Fruit fly (Drosophila melanogaster): ENCODE data around the gene AsnRS.

Gene AsnRS

DNA sequence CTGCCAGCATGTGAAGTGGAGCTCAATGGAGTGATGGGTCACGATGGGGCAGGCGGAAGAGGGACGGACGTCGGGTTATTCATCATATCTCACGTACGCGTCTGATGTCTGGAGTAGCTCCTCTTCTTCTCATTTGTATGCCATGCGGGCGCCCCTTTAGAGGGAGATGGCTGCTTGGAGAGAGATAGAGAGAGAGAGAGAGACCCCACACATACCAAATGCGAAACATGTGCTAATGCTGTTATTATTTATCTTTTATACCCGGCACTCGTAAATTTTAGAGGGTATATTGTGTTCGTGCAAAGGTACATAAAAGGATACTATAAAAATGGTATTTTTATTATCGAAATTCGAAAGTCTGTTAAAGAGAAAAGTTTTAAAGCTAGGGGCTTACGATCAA is 14.3 kb upstream of the AsnRS start:
- TF ChIP-seq Vsx2 (GFP tag; optimal IDR thresholded peaks at IDR 0.05; ENCODE audit: partially characterized antibody) (no peak), pan (optimal IDR thresholded peaks at IDR 0.05) (no peak), psq (GFP tag; optimal IDR thresholded peaks at IDR 0.05) (peak; percentile 13), ey (GFP tag; optimal IDR thresholded peaks at IDR 0.05) (no peak), fru (GFP tag; optimal IDR thresholded peaks at IDR 0.05) (peak; percentile 21), Abd-B (GFP tag; optimal IDR thresholded peaks at IDR 0.05) (no peak), lola (GFP tag; optimal IDR thresholded peaks at IDR 0.05) (no peak), rgr (GFP tag; optimal IDR thresholded peaks at IDR 0.05) (no peak), woc (GFP tag; optimal IDR thresholded peaks at IDR 0.05) (peak; percentile 33), Sp1 (GFP tag; optimal IDR thresholded peaks at IDR 0.05) (no peak), brk (GFP tag; optimal IDR thresholded peaks at IDR 0.05) (no peak), Dif (GFP tag; optimal IDR thresholded peaks at IDR 0.05; ENCODE audit: partially characterized antibody) (no peak), h (GFP tag; optimal IDR thresholded peaks at IDR 0.05) (peak; percentile 22)

DNA sequence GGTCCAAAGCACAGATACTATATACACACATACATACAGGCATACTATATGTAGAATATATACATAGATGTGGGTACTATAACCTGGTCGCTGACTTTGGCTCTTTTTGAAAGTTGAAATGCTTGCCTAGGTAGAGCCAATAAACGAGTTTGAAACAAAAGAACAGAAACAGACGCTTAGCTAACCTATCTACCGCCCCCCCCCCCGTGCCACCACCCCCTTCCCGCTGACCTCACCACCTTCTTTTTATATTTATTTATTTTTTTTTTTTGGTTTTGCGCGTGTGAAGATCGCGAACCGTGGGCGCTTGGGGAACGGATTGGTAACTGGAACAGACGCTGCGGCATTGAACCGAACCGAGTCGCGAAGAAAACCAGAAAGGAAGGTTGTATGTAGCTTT is 12.4 kb upstream of the AsnRS start:
- TF ChIP-seq pan (optimal IDR thresholded peaks at IDR 0.05), result peak; percentile 6
- TF ChIP-seq dl (GFP tag; optimal IDR thresholded peaks at IDR 0.05; ENCODE audit: insufficient read depth in 1 of 2, partially characterized antibody in 2 of 2), result no peak
- TF ChIP-seq psq (GFP tag; optimal IDR thresholded peaks at IDR 0.05), result peak; percentile 64

DNA sequence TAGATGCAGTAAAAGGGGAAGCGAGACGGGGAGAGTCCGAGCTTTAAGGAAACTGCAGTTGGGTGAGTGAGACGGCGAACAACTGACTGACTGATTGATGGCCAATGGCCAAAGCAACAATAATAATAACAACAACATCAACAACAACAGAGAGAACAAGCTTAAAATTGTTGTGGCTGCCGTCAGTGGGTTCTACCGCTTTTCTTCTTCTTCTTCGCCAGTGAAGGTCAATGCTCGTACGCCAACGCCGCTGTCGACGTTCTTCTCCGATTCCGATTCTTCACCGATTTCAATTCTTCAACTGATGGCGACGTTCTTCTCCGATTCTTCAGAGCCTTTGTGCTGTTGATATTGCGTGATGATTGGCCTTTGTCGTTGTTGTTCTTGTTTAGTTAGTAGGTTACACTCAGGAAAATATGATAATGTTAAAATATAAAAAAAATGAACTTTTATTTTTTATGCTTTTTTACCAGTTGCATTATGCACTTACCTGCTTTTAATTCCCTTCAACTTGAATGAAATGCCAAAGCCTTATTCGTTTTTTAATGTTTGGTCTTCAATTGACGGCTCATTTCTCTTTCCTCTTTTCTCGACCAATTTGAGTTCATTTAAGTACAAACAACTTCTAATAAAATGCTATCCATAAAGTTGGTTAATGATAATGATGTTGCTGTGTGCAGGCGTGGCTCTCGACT is 10.6 kb upstream of the AsnRS start:
- TF ChIP-seq Jra (GFP tag; optimal IDR thresholded peaks at IDR 0.05), result no peak
- TF ChIP-seq N (GFP tag; optimal IDR thresholded peaks at IDR 0.05), result no peak
- no peak for TF ChIP-seq Vsx2 (GFP tag; optimal IDR thresholded peaks at IDR 0.05; ENCODE audit: partially characterized antibody)
- no peak for TF ChIP-seq CG9705 (GFP tag; optimal IDR thresholded peaks at IDR 0.05)
- TF ChIP-seq Hnf4 (GFP tag; optimal IDR thresholded peaks at IDR 0.05), result peak; percentile 38
- TF ChIP-seq foxo (GFP tag; optimal IDR thresholded peaks at IDR 0.05), result peak in 1 of 2 experiments; percentile 48
- peak; percentile 34 for TF ChIP-seq br (GFP tag; optimal IDR thresholded peaks at IDR 0.05)
- no peak for TF ChIP-seq jim (GFP tag; optimal IDR thresholded peaks at IDR 0.05)
- TF ChIP-seq sv (GFP tag; optimal IDR thresholded peaks at IDR 0.05), result no peak
- TF ChIP-seq Hr83 (GFP tag; optimal IDR thresholded peaks at IDR 0.05; ENCODE audit: poor library complexity, severe bottlenecking), result no peak
- TF ChIP-seq Mio (GFP tag; optimal IDR thresholded peaks at IDR 0.05), result no peak
- peak; percentile 62 for TF ChIP-seq OdsH (GFP tag; optimal IDR thresholded peaks at IDR 0.05)
- peak; percentile 32 for TF ChIP-seq HLH106 (tag; optimal IDR thresholded peaks at IDR 0.05)
- TF ChIP-seq sage (GFP tag; optimal IDR thresholded peaks at IDR 0.05), result peak; percentile 46
- no peak for TF ChIP-seq Rel (GFP tag; optimal IDR thresholded peaks at IDR 0.05)
- TF ChIP-seq Rel (tag; optimal IDR thresholded peaks at IDR 0.05), result peak; percentile 37
- peak; percentile 56 for TF ChIP-seq ey (GFP tag; optimal IDR thresholded peaks at IDR 0.05)
- TF ChIP-seq pan (optimal IDR thresholded peaks at IDR 0.05), result no peak
- TF ChIP-seq Dif (GFP tag; optimal IDR thresholded peaks at IDR 0.05; ENCODE audit: partially characterized antibody), result no peak
- TF ChIP-seq h (GFP tag; optimal IDR thresholded peaks at IDR 0.05), result peak; percentile 47
- TF ChIP-seq rgr (GFP tag; optimal IDR thresholded peaks at IDR 0.05), result peak; percentile 58
- TF ChIP-seq CrebA (GFP tag; optimal IDR thresholded peaks at IDR 0.05; ENCODE audit: borderline replicate concordance), result no peak
- TF ChIP-seq Sp1 (GFP tag; optimal IDR thresholded peaks at IDR 0.05), result peak; percentile 45
- peak; percentile 44 for TF ChIP-seq psq (GFP tag; optimal IDR thresholded peaks at IDR 0.05)
- no peak for TF ChIP-seq dmrt93B (GFP tag; optimal IDR thresholded peaks at IDR 0.05)
- TF ChIP-seq fru (GFP tag; optimal IDR thresholded peaks at IDR 0.05), result peak; percentile 61

DNA sequence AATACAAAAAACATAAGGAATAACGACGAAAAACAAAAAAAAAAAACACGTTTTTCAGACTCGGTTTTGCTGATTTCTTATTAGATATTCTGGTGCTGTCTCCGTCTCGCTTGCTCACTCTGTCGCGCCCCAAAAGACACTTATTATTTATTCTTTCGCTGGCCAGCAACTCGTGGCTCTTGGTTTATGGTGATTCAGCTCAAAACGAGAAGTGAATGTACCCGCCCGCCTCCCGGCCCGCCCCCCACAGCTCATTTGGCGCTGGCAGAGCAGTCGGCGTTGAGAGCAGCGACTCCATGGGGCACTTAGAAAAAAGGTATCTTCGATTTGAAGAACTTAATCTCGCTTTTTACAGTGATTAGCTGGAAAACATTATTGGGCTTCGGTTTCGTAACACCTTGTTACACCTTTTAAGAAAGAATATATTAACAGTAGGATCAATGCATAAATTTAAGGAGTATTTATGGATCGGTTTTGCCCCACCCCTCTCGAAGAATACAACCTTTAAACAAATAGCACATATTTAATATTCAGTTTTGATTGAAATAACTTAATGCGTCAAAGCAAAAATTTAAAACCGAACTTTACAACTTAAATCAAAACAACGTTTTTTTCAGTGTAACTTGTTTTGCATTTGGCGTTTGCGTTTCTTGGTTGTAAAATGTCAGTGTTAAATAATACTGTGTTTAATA is 9.8 kb upstream of the AsnRS start:
- TF ChIP-seq Mio (GFP tag; optimal IDR thresholded peaks at IDR 0.05) (no peak), Hr83 (GFP tag; optimal IDR thresholded peaks at IDR 0.05; ENCODE audit: poor library complexity, severe bottlenecking) (no peak), sage (GFP tag; optimal IDR thresholded peaks at IDR 0.05) (peak; percentile 77), Hnf4 (GFP tag; optimal IDR thresholded peaks at IDR 0.05) (peak; percentile 74), Myc (optimal IDR thresholded peaks at IDR 0.05) (no peak), jim (GFP tag; optimal IDR thresholded peaks at IDR 0.05) (no peak), CrebA (GFP tag; optimal IDR thresholded peaks at IDR 0.05; ENCODE audit: borderline replicate concordance) (peak; percentile 8), Hr78 (GFP tag; optimal IDR thresholded peaks at IDR 0.05) (no peak), HLH106 (tag; optimal IDR thresholded peaks at IDR 0.05) (peak; percentile 91), lola (GFP tag; optimal IDR thresholded peaks at IDR 0.05) (no peak), Dif (GFP tag; optimal IDR thresholded peaks at IDR 0.05; ENCODE audit: partially characterized antibody) (peak; percentile 10), Dfd (GFP tag; optimal IDR thresholded peaks at IDR 0.05) (peak; percentile 95), sv (GFP tag; optimal IDR thresholded peaks at IDR 0.05) (peak; percentile 63), Jra (GFP tag; optimal IDR thresholded peaks at IDR 0.05) (peak; percentile 16), Abd-B (GFP tag; optimal IDR thresholded peaks at IDR 0.05) (no peak), ey (GFP tag; optimal IDR thresholded peaks at IDR 0.05) (peak; percentile 91), Sp1 (GFP tag; optimal IDR thresholded peaks at IDR 0.05) (peak; percentile 93), br (GFP tag; optimal IDR thresholded peaks at IDR 0.05) (peak; percentile 89), psq (GFP tag; optimal IDR thresholded peaks at IDR 0.05) (peak; percentile 79), woc (GFP tag; optimal IDR thresholded peaks at IDR 0.05) (peak; percentile 77), dsf (GFP tag; optimal IDR thresholded peaks at IDR 0.05; ENCODE audit: borderline replicate concordance) (peak; percentile 65), Rel (GFP tag; optimal IDR thresholded peaks at IDR 0.05) (peak; percentile 56), Rel (tag; optimal IDR thresholded peaks at IDR 0.05) (peak; percentile 26), brk (GFP tag; optimal IDR thresholded peaks at IDR 0.05) (peak; percentile 58), pan (optimal IDR thresholded peaks at IDR 0.05) (no peak), Vsx2 (GFP tag; optimal IDR thresholded peaks at IDR 0.05; ENCODE audit: partially characterized antibody) (no peak), CG9705 (GFP tag; optimal IDR thresholded peaks at IDR 0.05) (peak; percentile 81), tai (GFP tag; optimal IDR thresholded peaks at IDR 0.05) (peak; percentile 63), dl (GFP tag; optimal IDR thresholded peaks at IDR 0.05; ENCODE audit: insufficient read depth in 1 of 2, partially characterized antibody in 2 of 2) (no peak), dmrt93B (GFP tag; optimal IDR thresholded peaks at IDR 0.05) (peak; percentile 81), foxo (GFP tag; optimal IDR thresholded peaks at IDR 0.05) (peak; percentile 21 to 90)

Measured in whole organism, wandering third instar larva.